Worm (Caenorhabditis elegans) whole organism, dauer: ENCODE data around the gene F53C11.5.

Source experiments
- unc-62 ChIP-seq: sonication (generic microtip); optimal IDR thresholded peaks from 2 replicates; lab custom pipeline; 2017; ENCODE audit warnings: missing biosample characterization, missing genetic modification reagents, missing genetic modification characterization

The F53C11.5 gene

DNA sequence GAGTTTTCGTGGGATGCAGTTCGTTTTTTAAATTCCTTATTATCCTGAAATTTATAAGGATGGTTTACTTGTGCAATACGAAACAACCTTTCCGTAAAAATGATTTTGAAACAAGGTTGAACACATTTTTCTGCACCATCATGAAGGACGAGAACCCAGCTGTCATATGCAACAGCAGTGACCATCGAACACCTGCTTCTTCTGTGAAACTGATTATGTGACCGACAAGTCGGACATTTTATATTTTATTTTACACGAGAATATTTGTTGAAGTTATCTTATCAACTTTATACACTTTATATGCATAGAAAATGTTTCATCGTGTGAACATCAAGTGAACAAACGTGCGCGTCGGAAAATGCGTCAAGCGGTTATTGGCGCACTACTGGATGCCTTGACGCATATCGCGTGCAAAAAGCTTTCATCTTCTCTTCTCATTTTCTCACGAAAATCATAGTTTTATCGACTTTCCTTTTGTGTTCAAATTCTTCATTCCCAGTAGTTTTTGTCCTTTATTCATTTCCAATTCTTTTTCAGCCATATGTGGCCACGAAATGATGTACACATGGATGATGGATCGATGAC lies 31.6 kb downstream of the F53C11.5 start, which contains the start of gene sel-10:
TSS of gene sel-10 (plus strand) at position 538 of the 585 bp plus-strand sequence.
- TF ChIP-seq unc-62 (GFP tag; lab: Kevin White, UChicago): no peak

DNA sequence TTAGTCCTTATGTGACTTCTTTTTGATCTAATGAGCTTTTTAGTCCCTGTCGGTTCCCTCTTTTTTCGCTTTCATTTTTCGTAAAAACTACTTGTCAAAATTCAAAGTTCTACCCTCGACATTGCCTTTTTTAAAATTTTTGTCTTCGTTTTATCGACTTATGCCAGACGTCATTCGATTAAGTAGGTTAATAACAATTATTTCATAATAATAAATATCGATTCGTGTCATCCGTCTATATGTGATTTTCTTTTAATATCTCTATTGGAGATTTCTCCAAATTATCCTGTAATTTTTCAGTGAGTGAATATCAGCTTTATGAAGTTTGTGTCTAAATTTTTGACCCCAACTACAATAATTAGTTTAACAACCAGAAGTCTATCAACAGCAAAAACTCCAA lies 35.4 kb downstream of the F53C11.5 start, which contains the start of gene hpo-31:
TSS of gene hpo-31 (plus strand) at position 301 of the 400 bp plus-strand sequence.
- no peak for TF ChIP-seq unc-62 (GFP tag; lab: Kevin White, UChicago)

DNA sequence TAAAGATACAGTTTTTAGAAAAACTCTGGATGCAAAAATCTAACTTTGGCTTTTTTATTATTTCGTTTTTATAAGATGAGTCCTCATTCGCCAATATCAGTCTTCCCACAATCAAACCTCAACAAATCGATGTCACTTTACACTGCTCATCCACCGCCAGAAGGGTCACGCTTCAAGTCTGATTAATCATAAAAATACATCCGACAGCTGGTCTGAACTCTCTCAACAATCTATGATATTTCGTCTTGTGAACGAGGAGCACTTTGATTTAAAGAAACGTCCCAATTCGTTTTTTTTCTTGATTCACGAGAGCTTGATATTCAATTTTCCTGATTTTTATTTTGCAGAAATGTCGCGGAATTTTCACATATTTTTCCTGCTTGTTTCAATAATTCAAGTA lies 40.6 kb downstream of the F53C11.5 start, which contains the start of gene nrf-5:
TSS of gene nrf-5 (plus strand) at position 348 of the 400 bp plus-strand sequence.
- no peak for TF ChIP-seq unc-62 (GFP tag; lab: Kevin White, UChicago)

DNA sequence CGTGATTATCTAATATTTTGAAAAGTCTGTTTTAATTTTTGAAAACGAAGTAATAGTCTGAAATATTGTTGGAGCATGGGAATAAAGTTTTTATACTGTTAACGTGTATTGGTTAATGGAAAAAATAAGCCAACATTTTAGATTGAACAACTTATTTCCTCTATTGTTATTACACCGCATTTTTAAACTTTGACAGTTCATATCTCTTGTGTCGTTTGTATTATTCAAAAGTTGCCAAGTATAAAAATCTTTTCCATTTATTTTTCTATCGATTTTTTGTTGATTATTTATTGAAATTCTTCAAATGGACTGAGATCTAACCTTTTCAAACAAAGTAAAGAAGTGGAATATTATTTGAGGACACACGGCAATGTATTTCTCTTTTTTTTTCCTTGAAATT lies 43.5 kb downstream of the F53C11.5 start, which contains the start of gene str-165:
TSS of gene str-165 (plus strand) at position 301 of the 400 bp plus-strand sequence.
- TF ChIP-seq unc-62 (GFP tag; lab: Kevin White, UChicago): no peak

DNA sequence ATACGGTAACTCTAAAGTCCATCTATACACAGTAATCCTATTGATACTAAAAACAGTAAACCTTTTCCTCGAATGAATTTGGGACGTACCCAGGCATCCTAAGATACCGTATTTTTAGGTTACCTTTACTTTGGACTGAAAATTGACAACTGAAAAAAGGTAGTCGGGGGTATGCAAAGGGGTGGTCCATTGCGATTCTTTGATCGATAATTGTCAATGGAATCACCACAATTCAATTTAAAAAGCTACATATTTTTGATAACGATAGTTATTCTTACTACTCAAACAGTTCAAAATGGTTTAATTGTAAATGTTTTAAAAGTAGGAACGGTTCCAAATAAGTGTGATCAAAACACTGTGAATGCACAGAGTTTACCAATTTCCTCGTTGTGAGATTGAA lies 46.6 kb downstream of the F53C11.5 start, which contains the start of gene srx-129:
TSS of gene srx-129 (plus strand) at position 301 of the 400 bp plus-strand sequence.
- no peak for TF ChIP-seq unc-62 (GFP tag; lab: Kevin White, UChicago)

DNA sequence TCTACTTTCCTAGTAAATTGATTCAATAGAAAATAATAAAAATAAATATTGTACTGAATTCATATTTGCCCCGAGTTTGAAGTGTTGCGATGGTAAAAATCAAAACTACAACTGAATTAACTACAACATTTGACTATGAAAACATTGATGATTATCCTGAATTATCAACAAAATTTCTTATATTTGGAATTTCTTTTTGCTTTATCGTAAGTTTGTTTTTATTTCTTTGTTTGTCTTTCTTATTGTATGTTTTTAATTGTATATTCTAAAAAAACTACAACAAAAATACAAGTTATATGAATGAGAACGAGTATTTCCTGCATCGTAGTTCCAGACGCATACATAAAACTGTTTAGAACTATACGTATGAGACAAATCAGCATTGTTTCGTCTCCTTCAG lies 49.8 kb downstream of the F53C11.5 start, which contains the start of gene srx-128:
TSS of gene srx-128 (plus strand) at position 301 of the 400 bp plus-strand sequence.
- TF ChIP-seq unc-62 (GFP tag; lab: Kevin White, UChicago): no peak

DNA sequence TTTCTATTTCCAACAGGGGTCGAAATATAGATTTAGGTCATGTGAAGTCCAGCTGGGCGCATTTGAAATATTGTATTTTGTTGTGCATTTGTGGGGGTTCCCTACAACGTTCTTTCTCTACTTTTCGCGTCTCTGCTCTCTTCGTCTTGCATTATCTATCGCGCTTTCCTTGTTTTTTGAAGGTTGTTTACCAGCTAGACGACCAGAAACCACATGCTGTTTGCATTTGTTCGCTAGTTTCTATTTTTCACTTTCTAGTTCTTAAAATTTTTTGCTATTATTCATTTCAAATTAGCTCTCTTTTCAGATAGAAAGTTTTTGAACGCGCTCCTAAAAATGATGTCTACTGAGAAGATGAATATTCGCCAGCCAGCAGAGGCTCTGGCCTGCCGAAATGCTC lies 52.1 kb downstream of the F53C11.5 start, which contains the start of gene F55B12.10:
TSS of gene F55B12.10 (plus strand) at position 301 of the 400 bp plus-strand sequence.
- no peak for TF ChIP-seq unc-62 (GFP tag; lab: Kevin White, UChicago)

DNA sequence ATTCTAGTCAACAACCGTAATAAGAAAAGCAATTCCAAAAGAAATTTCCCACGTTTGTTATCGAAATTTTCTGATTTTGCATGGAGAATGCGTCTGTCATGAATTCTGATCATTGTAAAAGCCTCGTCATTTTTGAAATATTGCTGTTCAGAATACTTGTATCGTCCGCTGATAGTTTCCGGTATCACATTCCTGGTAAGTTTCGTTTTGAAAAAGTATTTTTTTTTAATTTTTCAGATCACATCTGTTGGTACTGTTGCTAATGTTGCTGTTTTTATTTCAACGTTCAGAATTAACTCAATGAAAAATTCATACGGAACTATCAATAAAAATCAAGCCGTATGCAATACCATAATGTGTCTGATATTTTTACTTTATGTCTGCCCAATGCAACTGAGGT lies 53.6 kb downstream of the F53C11.5 start, which contains the start of gene srx-17:
TSS of gene srx-17 (plus strand) at position 301 of the 400 bp plus-strand sequence.
- no peak for TF ChIP-seq unc-62 (GFP tag; lab: Kevin White, UChicago)

DNA sequence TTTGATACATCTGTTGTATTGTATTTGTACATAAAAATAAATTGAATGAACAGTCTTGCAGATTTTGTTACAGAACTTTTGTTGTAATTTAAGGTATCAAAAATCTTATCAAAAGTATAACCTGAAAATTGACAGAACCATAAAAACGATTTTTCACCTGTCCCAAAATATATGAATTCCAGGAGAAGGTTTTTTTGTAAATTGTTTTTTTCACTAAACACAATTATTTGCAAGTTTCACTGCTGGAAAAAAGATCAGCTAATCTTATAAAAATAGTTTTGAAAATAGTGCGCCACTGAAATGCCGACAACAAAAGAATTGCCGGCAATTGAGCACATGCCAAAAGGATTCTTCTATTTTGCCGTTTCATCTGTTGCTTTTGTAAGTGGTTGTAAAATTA lies 55.8 kb downstream of the F53C11.5 start, which contains the start of gene srx-130:
TSS of gene srx-130 (plus strand) at position 301 of the 400 bp plus-strand sequence.
- TF ChIP-seq unc-62 (GFP tag; lab: Kevin White, UChicago): no peak

DNA sequence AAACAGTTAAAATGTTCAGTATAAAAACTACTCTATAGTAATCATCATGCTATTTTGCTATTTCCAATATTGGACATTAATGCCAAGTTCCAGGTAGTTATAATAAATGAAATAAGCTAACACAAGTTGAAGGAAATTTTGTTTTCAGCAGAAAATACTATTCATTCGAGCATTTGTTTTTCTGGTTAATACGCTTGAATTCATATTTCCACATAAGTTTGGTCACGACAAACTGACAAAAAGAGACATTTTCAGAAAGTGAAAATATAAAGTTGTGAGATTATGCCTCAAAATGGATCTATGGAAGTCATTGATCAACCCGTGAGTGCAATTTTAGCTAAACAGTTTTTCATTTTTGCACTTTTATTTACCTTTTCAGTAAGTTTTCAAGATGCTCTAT lies 57.8 kb downstream of the F53C11.5 start, which contains the start of gene srx-131:
TSS of gene srx-131 (plus strand) at position 301 of the 400 bp plus-strand sequence.
- no peak for TF ChIP-seq unc-62 (GFP tag; lab: Kevin White, UChicago)
